Worm (Caenorhabditis elegans): ENCODE measurements around the gene lec-2.

Gene lec-2

DNA sequence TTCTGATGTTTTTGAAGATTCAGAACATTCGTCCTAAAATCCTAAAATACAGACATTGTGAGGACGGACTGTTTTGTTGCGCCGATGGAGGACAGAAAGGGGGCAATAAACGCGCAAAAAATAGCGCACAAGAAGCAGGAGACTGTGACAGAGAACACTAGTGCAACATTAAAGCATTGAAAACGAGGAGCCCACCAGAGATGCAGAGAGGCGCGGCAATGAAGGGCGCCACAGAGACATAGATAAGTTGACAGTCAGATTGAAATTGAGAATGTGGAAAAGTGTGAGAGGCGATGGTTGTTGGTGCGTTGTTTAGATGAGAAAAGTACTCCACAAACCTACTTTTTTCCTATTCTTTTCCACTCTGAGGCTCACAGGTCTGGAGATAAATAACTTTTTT lies 41.0 kb downstream of the lec-2 start, which contains the start of gene aakg-5 (continued):
- TF ChIP-seq F13H6.1 (tag; optimal IDR thresholded peaks at IDR 0.05) (peak; percentile 95), ztf-4 (tag; optimal IDR thresholded peaks at IDR 0.05) (peak; percentile 59), unc-39 (tag; optimal IDR thresholded peaks at IDR 0.05) (no peak), nhr-11 (tag; optimal IDR thresholded peaks at IDR 0.05) (no peak), zag-1 (tag; optimal IDR thresholded peaks at IDR 0.05) (peak; percentile 20), unc-55 (GFP tag; optimal IDR thresholded peaks at IDR 0.05) (peak; percentile 73), alr-1 (tag; optimal IDR thresholded peaks at IDR 0.05) (no peak), ztf-1 (GFP tag; conservative IDR thresholded peaks at IDR 0.05) (no peak), nhr-6 (tag; optimal IDR thresholded peaks at IDR 0.05) (peak; percentile 73), blmp-1 (tag; optimal IDR thresholded peaks at IDR 0.05; ENCODE audit: insufficient read depth) (peak; percentile 65), nhr-10 (tag; optimal IDR thresholded peaks at IDR 0.05) (no peak), nhr-12 (tag; optimal IDR thresholded peaks at IDR 0.05) (no peak), sma-3 (GFP tag; optimal IDR thresholded peaks at IDR 0.05) (peak; percentile 85), nhr-77 (tag; optimal IDR thresholded peaks at IDR 0.05) (peak; percentile 46), mab-5 (tag; optimal IDR thresholded peaks at IDR 0.05) (peak; percentile 58), lsy-2 (tag; optimal IDR thresholded peaks at IDR 0.05) (peak in 1 of 2 experiments; percentile 85), ceh-82 (tag; optimal IDR thresholded peaks at IDR 0.05) (no peak), nhr-23 (tag; optimal IDR thresholded peaks at IDR 0.05) (no peak), fos-1 (tag; optimal IDR thresholded peaks at IDR 0.05) (peak; percentile 82), dmd-4 (tag; optimal IDR thresholded peaks at IDR 0.05) (no peak), lin-13 (GFP tag; optimal IDR thresholded peaks at IDR 0.05) (peak; percentile 70), lin-39 (tag; optimal IDR thresholded peaks at IDR 0.05) (no peak), nhr-129 (tag; optimal IDR thresholded peaks at IDR 0.05) (peak; percentile 88)

DNA sequence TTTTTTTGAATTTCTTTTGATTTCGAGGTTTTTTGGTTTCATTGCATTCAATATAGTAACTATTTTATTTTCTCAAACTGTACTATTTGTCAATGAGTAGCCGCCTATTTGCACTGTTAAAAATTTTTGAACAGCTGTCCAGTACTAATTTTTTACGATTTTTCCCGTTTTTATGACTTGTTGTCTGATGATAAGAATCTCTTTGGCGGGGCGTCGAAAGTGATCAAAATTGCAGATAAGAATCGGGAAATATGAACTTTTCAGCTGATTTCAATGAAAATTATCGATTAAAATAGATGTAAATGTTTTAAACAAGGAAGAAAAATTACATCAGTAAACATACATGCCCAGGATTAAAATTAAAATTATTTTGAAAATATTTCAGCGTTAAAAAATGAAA lies 41.8 kb downstream of the lec-2 start:
- TF ChIP-seq ztf-4 (tag; optimal IDR thresholded peaks at IDR 0.05) (no peak), crh-2 (tag; optimal IDR thresholded peaks at IDR 0.05) (peak; percentile 46), dmd-4 (tag; optimal IDR thresholded peaks at IDR 0.05) (no peak), ztf-1 (GFP tag; conservative IDR thresholded peaks at IDR 0.05) (no peak), fos-1 (tag; optimal IDR thresholded peaks at IDR 0.05) (peak; percentile 81), elt-3 (tag; optimal IDR thresholded peaks at IDR 0.05) (no peak), lin-13 (GFP tag; optimal IDR thresholded peaks at IDR 0.05) (no peak), lsy-2 (tag; optimal IDR thresholded peaks at IDR 0.05) (no peak), sem-4 (tag; optimal IDR thresholded peaks at IDR 0.05) (no peak), gmeb-1 (tag; optimal IDR thresholded peaks at IDR 0.05) (peak; percentile 9), ceh-82 (tag; optimal IDR thresholded peaks at IDR 0.05) (no peak), ceh-16 (tag; optimal IDR thresholded peaks at IDR 0.05) (no peak), sma-9 (GFP tag; optimal IDR thresholded peaks at IDR 0.05) (peak; percentile 83), sma-9 (tag; optimal IDR thresholded peaks at IDR 0.05) (no peak), aly-2 (tag; optimal IDR thresholded peaks at IDR 0.05) (no peak), nhr-25 (tag; optimal IDR thresholded peaks at IDR 0.05) (peak; percentile 32)

DNA sequence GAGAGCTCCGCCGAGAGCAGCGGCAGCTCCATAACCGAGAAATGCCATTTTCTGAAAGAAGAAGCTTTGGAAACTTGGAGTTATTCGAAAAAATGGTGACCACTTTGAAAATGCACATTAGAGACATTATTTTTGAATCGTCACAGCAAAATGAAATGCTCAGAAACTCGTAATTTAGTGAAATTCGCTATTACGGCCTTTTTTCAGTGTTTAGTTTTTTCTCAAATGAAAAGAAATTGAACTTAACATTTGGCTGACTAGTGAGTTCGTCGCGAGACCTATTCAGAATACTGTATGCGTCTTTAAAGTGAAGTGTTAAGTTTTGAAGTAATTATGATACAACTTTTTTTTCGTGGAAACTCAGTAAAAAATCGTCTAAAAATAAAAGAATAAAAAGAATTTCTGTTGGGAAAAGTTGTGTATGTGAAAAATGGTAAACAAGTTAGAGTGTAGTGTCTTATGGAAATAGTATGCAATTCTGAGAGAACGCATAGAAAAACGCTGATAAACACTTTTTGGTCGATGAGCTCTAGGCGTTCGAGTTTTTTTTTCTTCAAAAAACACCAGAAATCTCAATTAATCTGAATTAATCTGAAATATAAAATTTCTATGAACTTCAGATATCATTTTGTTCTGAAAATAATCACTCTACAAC lies 45.4 kb downstream of the lec-2 start, which contains the start of gene R53.5:
R53.5 (minus strand) TSS at position 51 of the 655 bp plus-strand sequence.
- TF ChIP-seq nhr-25 (tag; optimal IDR thresholded peaks at IDR 0.05) = no peak
- no peak for TF ChIP-seq lsy-2 (tag; optimal IDR thresholded peaks at IDR 0.05)
- TF ChIP-seq nhr-77 (tag; optimal IDR thresholded peaks at IDR 0.05) = no peak
- no peak for TF ChIP-seq C34F6.9 (tag; optimal IDR thresholded peaks at IDR 0.05)
- TF ChIP-seq mab-5 (tag; optimal IDR thresholded peaks at IDR 0.05) = no peak
- TF ChIP-seq nhr-129 (tag; optimal IDR thresholded peaks at IDR 0.05) = no peak
- TF ChIP-seq ama-1 (optimal IDR thresholded peaks at IDR 0.05) = no peak
- TF ChIP-seq nhr-10 (tag; optimal IDR thresholded peaks at IDR 0.05) = no peak

DNA sequence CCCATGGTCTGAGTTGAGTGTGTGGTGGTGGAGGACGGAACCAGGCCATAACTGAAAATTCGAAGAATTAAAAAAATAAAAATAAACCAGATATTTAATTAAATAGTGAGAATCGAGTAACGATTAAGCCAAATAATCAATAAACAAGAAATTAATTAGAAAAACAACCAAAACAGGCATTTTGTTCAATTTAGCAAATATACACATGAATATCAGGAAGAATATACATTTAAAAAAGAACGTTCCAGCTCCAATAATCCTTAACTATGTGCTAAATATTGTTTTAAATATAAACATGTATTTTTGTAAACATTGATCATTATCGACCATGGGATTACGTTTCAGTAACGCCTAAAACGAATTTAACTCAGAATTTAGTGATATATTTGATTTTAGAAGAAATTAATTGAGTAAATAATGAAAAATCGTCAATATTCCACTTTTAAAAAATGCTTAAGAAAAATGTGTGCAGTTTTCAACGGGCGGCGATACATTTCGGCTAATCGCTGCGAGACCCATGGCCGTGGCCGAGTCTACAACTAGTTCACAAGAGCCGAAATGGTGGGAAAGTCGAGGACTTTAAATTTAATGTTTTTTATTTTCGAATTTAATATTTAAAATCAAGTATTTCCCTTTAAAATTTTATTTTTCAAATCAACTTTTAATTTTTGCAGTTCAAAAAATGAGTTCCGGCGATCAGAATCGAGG lies 47.8 kb downstream of the lec-2 start, which contains the start of the genes R53.4 and psf-1:
R53.4 (minus strand) TSS at position 51 of the 708 bp plus-strand sequence.
psf-1 (plus strand) TSS at position 675 of the 708 bp plus-strand sequence.
- peak; percentile 31 for TF ChIP-seq F13H6.1 (tag; optimal IDR thresholded peaks at IDR 0.05)
- no peak for TF ChIP-seq aly-2 (tag; optimal IDR thresholded peaks at IDR 0.05)
- peak; percentile 54 for TF ChIP-seq lin-11 (tag; optimal IDR thresholded peaks at IDR 0.05)
- TF ChIP-seq skn-1 (tag; optimal IDR thresholded peaks at IDR 0.05) = no peak
- peak; percentile 47 to 87 for TF ChIP-seq lsy-2 (tag; optimal IDR thresholded peaks at IDR 0.05)
- no peak for TF ChIP-seq alr-1 (tag; optimal IDR thresholded peaks at IDR 0.05)
- TF ChIP-seq sem-4 (tag; optimal IDR thresholded peaks at IDR 0.05) = no peak
- peak; percentile 70 for TF ChIP-seq gmeb-1 (tag; optimal IDR thresholded peaks at IDR 0.05)
- TF ChIP-seq ZK546.5 (tag; optimal IDR thresholded peaks at IDR 0.05) = no peak
- peak; percentile 34 for TF ChIP-seq nhr-21 (tag; optimal IDR thresholded peaks at IDR 0.05)
- peak; percentile 13 for TF ChIP-seq blmp-1 (tag; optimal IDR thresholded peaks at IDR 0.05; ENCODE audit: insufficient read depth)
- peak; percentile 39 for TF ChIP-seq nhr-129 (tag; optimal IDR thresholded peaks at IDR 0.05)
- TF ChIP-seq sma-3 (GFP tag; optimal IDR thresholded peaks at IDR 0.05) = peak; percentile 41
- no peak for TF ChIP-seq ztf-11 (tag; optimal IDR thresholded peaks at IDR 0.05)
- TF ChIP-seq C34F6.9 (tag; optimal IDR thresholded peaks at IDR 0.05) = peak; percentile 82
- no peak for TF ChIP-seq mdl-1 (tag; optimal IDR thresholded peaks at IDR 0.05)
- TF ChIP-seq sma-9 (GFP tag; optimal IDR thresholded peaks at IDR 0.05) = peak; percentile 68
- no peak for TF ChIP-seq sma-9 (tag; optimal IDR thresholded peaks at IDR 0.05)
- peak; percentile 69 for TF ChIP-seq crh-2 (tag; optimal IDR thresholded peaks at IDR 0.05)
- TF ChIP-seq lin-13 (GFP tag; optimal IDR thresholded peaks at IDR 0.05) = peak; percentile 22
- TF ChIP-seq unc-55 (GFP tag; optimal IDR thresholded peaks at IDR 0.05) = peak; percentile 88

All from whole organism, L2 larva.